Worm (Caenorhabditis elegans): ENCODE measurements around the gene nhr-192.

The nhr-192 gene

DNA sequence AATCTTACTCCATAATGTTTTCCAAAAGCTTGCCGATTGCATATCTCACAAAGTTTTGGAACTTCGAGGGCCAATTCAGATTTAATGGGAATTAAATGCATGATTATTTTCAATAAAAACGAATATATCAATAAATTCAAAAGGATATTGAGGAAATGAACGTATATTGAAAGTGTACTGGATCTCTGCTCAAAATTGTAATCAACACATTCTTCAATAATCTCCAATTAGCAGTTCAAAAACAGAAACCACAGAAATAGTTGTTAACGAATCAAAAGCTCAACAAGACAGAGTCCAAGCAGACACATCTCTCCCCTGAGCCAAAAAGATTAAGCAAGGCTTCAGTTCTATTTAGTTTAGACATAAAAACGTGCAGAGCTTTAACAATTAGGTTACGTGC is at the start of gene nhr-192:
Gene nhr-192, minus strand, starts transcription at position 101 of the 400 bp plus-strand sequence.
- TF ChIP-seq M03D4.4 (tag; optimal IDR thresholded peaks at IDR 0.05), result no peak
- no peak for TF ChIP-seq tbx-8 (GFP tag; optimal IDR thresholded peaks at IDR 0.05)
- no peak for TF ChIP-seq cnd-1 (tag; optimal IDR thresholded peaks at IDR 0.05)
- no peak for TF ChIP-seq sptf-1 (tag; optimal IDR thresholded peaks at IDR 0.05)
- TF ChIP-seq lin-32 (GFP tag; optimal IDR thresholded peaks at IDR 0.05), result no peak
- TF ChIP-seq nhr-237 (tag; optimal IDR thresholded peaks at IDR 0.05), result no peak
- TF ChIP-seq flh-1 (GFP tag; optimal IDR thresholded peaks at IDR 0.05), result no peak
- TF ChIP-seq unc-62 (GFP tag; optimal IDR thresholded peaks at IDR 0.05), result no peak
- TF ChIP-seq bed-3 (GFP tag; optimal IDR thresholded peaks at IDR 0.05), result no peak

DNA sequence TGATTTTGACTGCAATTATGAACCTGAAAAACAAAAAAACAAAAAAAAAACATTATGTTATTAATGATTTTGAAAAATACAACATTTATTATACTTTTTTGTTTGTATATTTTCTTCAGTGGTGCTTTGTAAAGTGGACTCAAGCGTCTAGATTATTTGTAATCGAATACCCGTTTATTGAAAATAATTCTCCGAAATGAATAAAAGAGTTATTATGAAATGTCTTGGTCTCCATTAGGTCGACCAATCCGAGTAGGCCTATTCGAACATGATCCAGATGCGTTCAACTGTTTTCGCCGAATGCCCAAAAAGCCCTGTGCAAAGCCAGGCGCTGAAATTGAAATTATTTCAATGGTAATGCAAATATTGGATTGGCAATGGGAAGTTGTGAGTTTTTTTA is 47.0 kb upstream of the nhr-192 start, which contains the start of gene C08B6.5:
Gene C08B6.5, plus strand, starts transcription at position 301 of the 400 bp plus-strand sequence.
- TF ChIP-seq hlh-1 (tag; optimal IDR thresholded peaks at IDR 0.05) (no peak), tbx-8 (GFP tag; optimal IDR thresholded peaks at IDR 0.05) (no peak), nhr-28 (tag; optimal IDR thresholded peaks at IDR 0.05) (no peak), M03D4.4 (tag; optimal IDR thresholded peaks at IDR 0.05) (no peak), sem-2 (GFP tag; optimal IDR thresholded peaks at IDR 0.05) (no peak), flh-1 (GFP tag; optimal IDR thresholded peaks at IDR 0.05) (no peak), snpc-4 (tag; optimal IDR thresholded peaks at IDR 0.05) (no peak), drap-1 (GFP tag; optimal IDR thresholded peaks at IDR 0.05) (no peak), lin-32 (GFP tag; optimal IDR thresholded peaks at IDR 0.05) (no peak), unc-39 (tag; optimal IDR thresholded peaks at IDR 0.05) (no peak), nhr-12 (tag; optimal IDR thresholded peaks at IDR 0.05) (no peak), nhr-76 (tag; optimal IDR thresholded peaks at IDR 0.05) (no peak), unc-120 (tag; optimal IDR thresholded peaks at IDR 0.05; ENCODE audit: poor library complexity, severe bottlenecking) (no peak), elt-1 (tag; optimal IDR thresholded peaks at IDR 0.05; ENCODE audit: borderline replicate concordance, insufficient read depth) (no peak), lin-13 (tag; optimal IDR thresholded peaks at IDR 0.05) (no peak), ztf-11 (tag; optimal IDR thresholded peaks at IDR 0.05) (no peak), nhr-2 (tag; optimal IDR thresholded peaks at IDR 0.05) (no peak), elt-3 (tag; optimal IDR thresholded peaks at IDR 0.05) (no peak), ham-2 (GFP tag; optimal IDR thresholded peaks at IDR 0.05) (no peak)

DNA sequence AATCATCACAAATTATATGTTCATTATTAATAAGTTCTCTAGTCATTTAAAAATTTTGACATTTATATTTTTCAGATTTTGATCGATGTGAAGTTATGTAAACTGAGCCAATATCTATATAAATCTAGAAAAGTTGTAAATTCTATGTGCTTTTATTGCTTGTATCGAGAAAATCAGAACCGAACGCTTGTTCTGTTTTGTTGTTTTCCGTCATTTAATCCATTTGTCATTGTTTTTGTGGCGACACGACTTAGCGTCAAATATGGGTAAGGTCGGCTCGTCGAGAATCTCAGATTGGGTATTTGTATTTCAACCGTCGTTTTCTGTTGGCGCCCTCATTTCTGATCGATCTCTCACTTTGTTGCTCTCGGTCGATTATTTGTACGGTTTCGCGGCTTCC is 43.9 kb upstream of the nhr-192 start, which contains the start of gene cht-5:
Gene cht-5, plus strand, starts transcription at position 301 of the 400 bp plus-strand sequence.
- TF ChIP-seq nhr-28 (tag; optimal IDR thresholded peaks at IDR 0.05) (no peak), lin-13 (tag; optimal IDR thresholded peaks at IDR 0.05) (no peak), sem-2 (GFP tag; optimal IDR thresholded peaks at IDR 0.05) (no peak), lsy-2 (tag; optimal IDR thresholded peaks at IDR 0.05) (no peak), pha-4 (tag; optimal IDR thresholded peaks at IDR 0.05) (no peak), cnd-1 (tag; optimal IDR thresholded peaks at IDR 0.05) (no peak), nhr-12 (tag; optimal IDR thresholded peaks at IDR 0.05) (no peak), mls-2 (tag; optimal IDR thresholded peaks at IDR 0.05) (no peak), lin-32 (GFP tag; optimal IDR thresholded peaks at IDR 0.05) (no peak), ces-1 (GFP tag; optimal IDR thresholded peaks at IDR 0.05) (no peak), blmp-1 (tag; optimal IDR thresholded peaks at IDR 0.05) (no peak)

DNA sequence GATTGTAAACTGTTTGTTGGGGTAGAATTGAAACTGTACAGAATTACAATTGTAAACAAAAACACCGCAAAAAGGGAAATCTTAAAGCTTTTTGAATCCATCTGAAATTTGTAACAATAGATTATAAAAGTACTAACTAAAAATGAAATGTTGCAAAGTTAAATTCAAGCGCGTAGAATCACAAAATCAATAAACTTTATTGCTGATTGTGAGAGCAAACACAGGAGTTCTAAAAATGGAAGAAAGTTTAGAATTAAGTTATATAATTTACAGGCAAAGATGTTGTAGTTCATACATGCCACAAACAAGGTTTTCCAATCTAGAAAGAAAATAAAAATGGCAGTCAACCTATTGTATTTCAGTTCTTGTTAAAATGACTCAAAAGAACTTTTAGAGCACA is 41.7 kb upstream of the nhr-192 start, which contains the start of gene C08B6.3:
Gene C08B6.3, minus strand, starts transcription at position 101 of the 400 bp plus-strand sequence.
- TF ChIP-seq nhr-12 (tag; optimal IDR thresholded peaks at IDR 0.05) (no peak), nhr-76 (tag; optimal IDR thresholded peaks at IDR 0.05) (no peak), mep-1 (tag; optimal IDR thresholded peaks at IDR 0.05) (no peak), ces-1 (GFP tag; optimal IDR thresholded peaks at IDR 0.05) (no peak), drap-1 (GFP tag; optimal IDR thresholded peaks at IDR 0.05) (no peak), M03D4.4 (tag; optimal IDR thresholded peaks at IDR 0.05) (no peak), mab-5 (tag; optimal IDR thresholded peaks at IDR 0.05) (no peak), elt-3 (tag; optimal IDR thresholded peaks at IDR 0.05) (no peak), ham-2 (GFP tag; optimal IDR thresholded peaks at IDR 0.05) (no peak), sptf-1 (tag; optimal IDR thresholded peaks at IDR 0.05) (no peak), pha-4 (tag; optimal IDR thresholded peaks at IDR 0.05) (no peak), ceh-83 (GFP tag; optimal IDR thresholded peaks at IDR 0.05) (no peak), ztf-11 (tag; optimal IDR thresholded peaks at IDR 0.05) (no peak), sem-2 (GFP tag; optimal IDR thresholded peaks at IDR 0.05) (no peak), lsy-2 (tag; optimal IDR thresholded peaks at IDR 0.05) (no peak)

DNA sequence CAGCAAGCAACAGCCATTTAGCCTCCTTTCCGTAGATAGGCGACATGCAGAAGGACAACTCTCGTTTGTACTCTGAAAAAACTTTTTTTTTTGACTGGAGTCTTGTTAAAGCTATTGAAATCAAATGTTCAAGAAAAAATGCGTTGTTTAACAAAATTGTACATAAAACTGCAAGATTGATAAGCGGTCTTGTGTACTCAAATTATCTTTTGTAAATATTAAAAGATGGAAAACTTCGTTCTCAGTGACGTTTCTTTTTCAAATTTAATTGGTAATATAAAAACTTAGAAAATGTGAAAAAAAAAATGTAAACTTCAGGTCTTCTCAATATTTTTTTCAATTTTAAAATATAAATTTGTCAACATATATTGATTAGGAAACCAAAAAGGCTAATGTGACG is 40.7 kb upstream of the nhr-192 start:
- TF ChIP-seq lin-13 (tag; optimal IDR thresholded peaks at IDR 0.05), result no peak
- no peak for TF ChIP-seq ztf-11 (tag; optimal IDR thresholded peaks at IDR 0.05)
- no peak for TF ChIP-seq blmp-1 (tag; optimal IDR thresholded peaks at IDR 0.05)
- no peak for TF ChIP-seq mab-5 (tag; optimal IDR thresholded peaks at IDR 0.05)
- no peak for TF ChIP-seq lin-32 (GFP tag; optimal IDR thresholded peaks at IDR 0.05)
- no peak for TF ChIP-seq mep-1 (tag; optimal IDR thresholded peaks at IDR 0.05)
- TF ChIP-seq bed-3 (GFP tag; optimal IDR thresholded peaks at IDR 0.05), result no peak
- no peak for TF ChIP-seq unc-120 (tag; optimal IDR thresholded peaks at IDR 0.05; ENCODE audit: poor library complexity, severe bottlenecking)
- TF ChIP-seq unc-39 (tag; optimal IDR thresholded peaks at IDR 0.05), result no peak
- no peak for TF ChIP-seq ceh-39 (tag; optimal IDR thresholded peaks at IDR 0.05)
- TF ChIP-seq nhr-12 (tag; optimal IDR thresholded peaks at IDR 0.05), result no peak
- no peak for TF ChIP-seq nhr-28 (tag; optimal IDR thresholded peaks at IDR 0.05)
- TF ChIP-seq pha-4 (tag; optimal IDR thresholded peaks at IDR 0.05), result no peak
- TF ChIP-seq sptf-1 (tag; optimal IDR thresholded peaks at IDR 0.05), result no peak
